Worm (Caenorhabditis elegans) whole organism, L2 larva: ENCODE data around the gene srz-103.

ENCODE experiments used
- F13H6.1 ChIP-seq: sonication (generic microtip); optimal IDR thresholded peaks from 2 replicates; lab custom pipeline; 2016; ENCODE audit warnings: missing genetic modification characterization, missing compliant biosample characterization
- Y55F3AM.14 ChIP-seq: fragments of 200-800 bp; sonication (Bioruptor generic); optimal IDR thresholded peaks from 2 replicates; lab custom pipeline; 2018; ENCODE audit warnings: mild to moderate bottlenecking, missing genetic modification characterization, missing compliant biosample characterization
- ZK546.5 ChIP-seq: sonication (generic microtip); optimal IDR thresholded peaks from 2 replicates; lab custom pipeline; 2017; ENCODE audit warnings: missing biosample characterization, missing genetic modification characterization
- alr-1 ChIP-seq: fragments of 150-350 bp; optimal IDR thresholded peaks from 2 replicates; lab custom pipeline; 2014; ENCODE audit warnings: missing biosample characterization, missing genetic modification characterization
- aly-2 ChIP-seq: fragments of 150-350 bp; optimal IDR thresholded peaks from 2 replicates; lab custom pipeline; 2014; ENCODE audit warnings: missing biosample characterization, missing genetic modification characterization
- blmp-1 ChIP-seq: sonication (generic microtip); optimal IDR thresholded peaks from 2 replicates; lab custom pipeline; 2017; ENCODE audit warnings: missing genetic modification characterization, mild to moderate bottlenecking, missing compliant biosample characterization, antibody characterized with exemption, moderate library complexity; ENCODE audit not compliant: insufficient read depth
- ceh-16 ChIP-seq: fragments of 150-350 bp; optimal IDR thresholded peaks from 2 replicates; lab custom pipeline; 2014; ENCODE audit warnings: missing biosample characterization, missing genetic modification characterization
- ceh-82 ChIP-seq: fragments of 150-350 bp; optimal IDR thresholded peaks from 2 replicates; lab custom pipeline; 2014; ENCODE audit warnings: missing biosample characterization, missing genetic modification characterization
- crh-2 ChIP-seq: sonication (generic microtip); optimal IDR thresholded peaks from 2 replicates; lab custom pipeline; 2017; ENCODE audit warnings: missing biosample characterization, missing genetic modification characterization
- dmd-4 ChIP-seq: sonication (generic microtip); optimal IDR thresholded peaks from 2 replicates; lab custom pipeline; 2017; ENCODE audit warnings: missing biosample characterization, missing genetic modification characterization
- elt-1 ChIP-seq: fragments of 150-350 bp; optimal IDR thresholded peaks from 2 replicates; lab custom pipeline; 2014; ENCODE audit warnings: missing biosample characterization, missing genetic modification characterization
- elt-3 ChIP-seq: sonication (generic microtip); optimal IDR thresholded peaks from 2 replicates; lab custom pipeline; 2017; ENCODE audit warnings: missing biosample characterization, missing genetic modification characterization
- gmeb-1 ChIP-seq: fragments of 150-350 bp; optimal IDR thresholded peaks from 2 replicates; lab custom pipeline; 2014; ENCODE audit warnings: missing biosample characterization, missing genetic modification characterization
- lin-11 ChIP-seq: fragments of 150-350 bp; sonication (generic microtip); optimal IDR thresholded peaks from 2 replicates; lab custom pipeline; 2014; ENCODE audit warnings: missing biosample characterization, missing genetic modification characterization, inconsistent platforms, mixed read lengths
- lsy-2 ChIP-seq, 2 experiments: fragments of 150-350 bp in 1 of 2; sonication (generic microtip) in 1 of 2; optimal IDR thresholded peaks; 2 replicates each; lab custom pipeline; 2014 to 2017; ENCODE audit warnings: missing biosample characterization in 2 of 2, missing genetic modification characterization in 2 of 2
- mbf-1 ChIP-seq: sonication (generic microtip); optimal IDR thresholded peaks from 2 replicates; lab custom pipeline; 2017; ENCODE audit warnings: missing biosample characterization, missing genetic modification characterization
- nhr-11 ChIP-seq: fragments of 150-350 bp; optimal IDR thresholded peaks from 2 replicates; lab custom pipeline; 2014; ENCODE audit warnings: missing biosample characterization, missing genetic modification characterization
- nhr-129 ChIP-seq: fragments of 150-350 bp; optimal IDR thresholded peaks from 2 replicates; lab custom pipeline; 2014; ENCODE audit warnings: missing biosample characterization, missing genetic modification characterization
- nhr-21 ChIP-seq: fragments of 150-350 bp; optimal IDR thresholded peaks from 2 replicates; lab custom pipeline; 2014; ENCODE audit warnings: missing biosample characterization, missing genetic modification characterization
- nhr-23 ChIP-seq: fragments of 150-350 bp; optimal IDR thresholded peaks from 2 replicates; lab custom pipeline; 2014; ENCODE audit warnings: missing biosample characterization, missing genetic modification reagents, missing genetic modification characterization
- nhr-237 ChIP-seq: fragments of 150-350 bp; optimal IDR thresholded peaks from 2 replicates; lab custom pipeline; 2014; ENCODE audit warnings: missing biosample characterization, missing genetic modification characterization
- nhr-25 ChIP-seq: fragments of 150-350 bp; sonication (generic microtip); optimal IDR thresholded peaks from 3 replicates; lab custom pipeline; 2014; ENCODE audit warnings: missing biosample characterization, missing genetic modification characterization
- nhr-6 ChIP-seq: fragments of 150-350 bp; optimal IDR thresholded peaks from 2 replicates; lab custom pipeline; 2014; ENCODE audit warnings: missing biosample characterization, missing genetic modification characterization
- nhr-77 ChIP-seq: fragments of 150-350 bp; optimal IDR thresholded peaks from 2 replicates; lab custom pipeline; 2014; ENCODE audit warnings: missing biosample characterization, missing genetic modification characterization
- sma-9 ChIP-seq, 2 experiments: fragments of 150-350 bp in 1 of 2; sonication (generic microtip) in 1 of 2; optimal IDR thresholded peaks; 2 replicates each; lab custom pipeline; 2014 to 2016; ENCODE audit warnings: missing genetic modification characterization in 2 of 2, mild to moderate bottlenecking in 1 of 2, missing biosample characterization in 1 of 2, missing compliant biosample characterization in 1 of 2, missing genetic modification reagents in 1 of 2, moderate library complexity in 1 of 2
- snpc-4 ChIP-seq: fragments of 150-350 bp; optimal IDR thresholded peaks from 2 replicates; lab custom pipeline; 2014; ENCODE audit warnings: missing biosample characterization, missing genetic modification characterization
- unc-39 ChIP-seq: fragments of 150-350 bp; optimal IDR thresholded peaks from 2 replicates; lab custom pipeline; 2014; ENCODE audit warnings: missing biosample characterization, missing genetic modification characterization
- unc-55 ChIP-seq: fragments of 150-350 bp; sonication (generic microtip); optimal IDR thresholded peaks from 3 replicates; lab custom pipeline; 2014; ENCODE audit warnings: missing biosample characterization, missing genetic modification reagents, missing genetic modification characterization
- zag-1 ChIP-seq: fragments of 150-350 bp; optimal IDR thresholded peaks from 2 replicates; lab custom pipeline; 2014; ENCODE audit warnings: missing biosample characterization, missing genetic modification characterization
- ztf-1 ChIP-seq: fragments of 200-800 bp; sonication (Bioruptor generic); conservative IDR thresholded peaks from 2 replicates; pipeline ENCODE4 v1.3.6; 2022; ENCODE audit warnings: missing genetic modification characterization, missing compliant biosample characterization

The srz-103 gene

ce11 chrV:16648317-16649018, 30.7 kb downstream of the srz-103 start, which contains the start of gene W06G6.20:
Gene W06G6.20, minus strand, starts transcription at chrV:16648367.
- TF ChIP-seq elt-3 (tag; lab: Kevin White, UChicago), result no peak
- no peak for TF ChIP-seq unc-39 (tag; lab: Kevin White, UChicago)
- TF ChIP-seq mbf-1, result no peak
- no peak for TF ChIP-seq ztf-1 (GFP tag; lab: Robert Waterston, UW)
- TF ChIP-seq aly-2, result no peak
- TF ChIP-seq nhr-21, result no peak

DNA sequence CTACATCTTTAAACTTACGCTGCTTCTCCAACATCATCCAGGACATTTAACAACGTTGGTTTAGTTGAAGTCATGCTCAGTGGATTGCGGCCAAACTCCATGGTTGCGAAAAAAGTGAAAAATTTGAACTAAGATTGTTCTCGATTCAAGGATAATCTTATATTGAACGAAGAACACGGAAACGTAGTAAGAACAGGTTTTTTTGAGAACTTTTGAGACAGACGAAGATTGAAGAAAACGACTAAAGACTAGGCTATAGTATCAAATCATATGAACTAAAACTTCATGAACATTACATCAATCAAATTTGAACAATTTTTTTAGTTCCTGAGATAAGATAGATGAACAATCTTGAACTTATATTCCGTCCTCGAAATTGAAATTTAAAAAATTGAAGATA, 32.0 kb downstream of the srz-103 start, which contains the start of gene W06G6.10:
TSS of gene W06G6.10 (minus strand) at position 101 of the 400 bp plus-strand sequence.
- TF ChIP-seq lsy-2 (tag; optimal IDR thresholded peaks at IDR 0.05; lab: Kevin White, UChicago) (no peak), dmd-4 (tag; lab: Kevin White, UChicago) (no peak)

DNA sequence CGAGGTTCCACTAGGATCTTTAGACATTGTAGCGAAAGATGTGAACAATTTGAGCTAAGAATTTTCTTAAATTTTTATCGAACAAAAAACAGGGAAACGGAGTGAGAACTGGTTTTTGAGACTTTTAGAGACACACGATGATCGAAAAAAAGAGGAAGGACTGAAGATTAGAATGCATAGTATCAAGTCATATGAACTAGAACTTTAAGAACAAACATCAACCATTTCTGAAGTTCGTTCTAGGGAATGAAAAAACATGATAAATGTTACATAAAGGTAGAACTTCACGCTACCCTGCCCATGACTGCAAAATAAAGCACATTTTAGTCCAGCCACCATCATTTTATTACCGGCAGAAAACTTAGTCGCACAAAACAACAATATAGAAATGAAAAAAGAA, 32.8 kb downstream of the srz-103 start, which contains the start of gene W06G6.9:
TSS of gene W06G6.9 (minus strand) at position 101 of the 400 bp plus-strand sequence.
- TF ChIP-seq crh-2 (tag; lab: Kevin White, UChicago) (no peak), lsy-2 (tag; optimal IDR thresholded peaks at IDR 0.05; lab: Kevin White, UChicago) (no peak), alr-1 (no peak), nhr-237 (tag; lab: Kevin White, UChicago) (no peak), aly-2 (no peak), nhr-77 (tag; lab: Kevin White, UChicago) (no peak), nhr-23 (tag; lab: Kevin White, UChicago) (no peak), zag-1 (tag; lab: Kevin White, UChicago) (no peak), snpc-4 (tag; lab: Kevin White, UChicago) (no peak)

DNA sequence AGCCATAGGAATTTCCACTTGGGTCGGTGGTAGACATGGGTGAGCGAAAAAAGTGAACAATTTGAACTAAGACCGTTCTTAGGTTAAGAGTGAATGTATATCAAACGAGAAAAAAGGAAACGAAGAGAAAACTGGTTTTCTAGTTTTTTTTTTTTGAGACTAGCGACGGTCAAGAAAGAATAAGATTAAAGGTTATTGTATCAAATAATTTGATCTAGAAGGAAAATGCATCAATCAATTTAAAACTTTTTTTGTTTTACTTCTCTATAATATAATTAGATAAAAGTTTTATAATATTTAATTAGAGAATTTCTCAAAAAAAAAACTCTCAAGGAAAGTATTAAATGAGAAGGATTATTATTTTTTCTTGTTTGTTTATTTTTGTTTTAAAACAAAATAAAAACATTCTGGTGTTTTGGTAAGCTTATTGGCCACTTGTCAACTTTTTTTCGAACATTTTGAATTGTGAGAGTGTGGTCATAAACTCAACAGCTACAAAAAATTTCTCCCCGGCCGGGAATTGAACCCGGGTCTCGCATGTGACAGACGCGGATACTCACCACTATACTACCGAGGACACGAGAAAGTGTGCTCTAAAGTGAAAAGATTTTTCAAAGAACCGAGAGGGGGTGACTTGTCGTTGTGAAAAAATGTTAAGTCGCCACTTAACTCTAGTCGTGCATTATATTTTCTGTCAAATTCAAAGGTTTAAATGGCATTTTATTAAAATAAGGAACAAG, 33.8 kb downstream of the srz-103 start, which contains the start of gene W06G6.17:
TSS of gene W06G6.17 (minus strand) at position 51 of the 740 bp plus-strand sequence.
- TF ChIP-seq lin-11 (tag; lab: Kevin White, UChicago) (no peak), elt-3 (tag; lab: Kevin White, UChicago) (no peak), gmeb-1 (no peak), sma-9 (GFP tag; optimal IDR thresholded peaks at IDR 0.05; lab: Kevin White, UChicago) (no peak), sma-9 (tag; optimal IDR thresholded peaks at IDR 0.05; lab: Kevin White, UChicago) (no peak), ceh-16 (tag; lab: Kevin White, UChicago) (no peak), nhr-129 (tag; lab: Kevin White, UChicago) (no peak), elt-1 (no peak), F13H6.1 (tag; lab: Kevin White, UChicago) (no peak), blmp-1 (tag; lab: Kevin White, UChicago) (no peak), lsy-2 (tag; optimal IDR thresholded peaks at IDR 0.05; lab: Kevin White, UChicago) (no peak), ZK546.5 (tag; lab: Kevin White, UChicago) (no peak), Y55F3AM.14 (GFP tag; lab: Kevin White, UChicago) (no peak), nhr-11 (no peak), nhr-25 (no peak), nhr-6 (no peak), unc-55 (no peak), ceh-82 (no peak)
- TF ChIP-seq, all 48 proteins: peak for 0

ce11 chrV:16643558-16643957, 35.6 kb downstream of the srz-103 start, which contains the start of gene srw-77:
Gene srw-77, minus strand, starts transcription at chrV:16643658.
- TF ChIP-seq unc-39 (tag; lab: Kevin White, UChicago) (no peak), snpc-4 (tag; lab: Kevin White, UChicago) (no peak), mbf-1 (no peak), nhr-237 (tag; lab: Kevin White, UChicago) (no peak), zag-1 (tag; lab: Kevin White, UChicago) (no peak), Y55F3AM.14 (GFP tag; lab: Kevin White, UChicago) (no peak), ceh-16 (tag; lab: Kevin White, UChicago) (no peak)
